Worm (Caenorhabditis elegans) whole organism, young adult: ENCODE data around the gene twk-31.

Source experiments
- B0336.3 ChIP-seq: fragments of 200-800 bp; sonication (Bioruptor generic); IDR thresholded peaks from 2 replicates; pipeline ENCODE4 v1.3.6; 2022; ENCODE audit warnings: missing genetic modification characterization, missing compliant biosample characterization
- C17E4.6 ChIP-seq: fragments of 200-800 bp; sonication (Bioruptor generic); IDR thresholded peaks from 2 replicates; pipeline ENCODE4 v1.3.6; 2022; ENCODE audit warnings: missing genetic modification reagents, missing genetic modification characterization, missing compliant biosample characterization
- F23B12.7 ChIP-seq: sonication (generic microtip); optimal IDR thresholded peaks from 2 replicates; lab custom pipeline; 2017; ENCODE audit warnings: missing genetic modification characterization, mild to moderate bottlenecking, missing compliant biosample characterization, antibody characterized with exemption, moderate library complexity; ENCODE audit not compliant: insufficient read depth
- T26A5.8 ChIP-seq: sonication (generic microtip); optimal IDR thresholded peaks from 2 replicates; lab custom pipeline; 2016; ENCODE audit warnings: missing genetic modification characterization, missing compliant biosample characterization
- Y53G8AR.9 ChIP-seq: fragments of 200-800 bp; sonication (Bioruptor generic); conservative IDR thresholded peaks from 2 replicates; pipeline ENCODE4 v1.3.6; 2022; ENCODE audit warnings: missing genetic modification reagents, missing genetic modification characterization, missing compliant biosample characterization
- akir-1 ChIP-seq: fragments of 200-800 bp; sonication (Bioruptor generic); optimal IDR thresholded peaks from 2 replicates; lab custom pipeline; 2018; ENCODE audit warnings: mild to moderate bottlenecking, missing genetic modification characterization, moderate library complexity, missing compliant biosample characterization
- athp-1 ChIP-seq: sonication (generic microtip); optimal IDR thresholded peaks from 2 replicates; lab custom pipeline; 2017; ENCODE audit warnings: mild to moderate bottlenecking, missing genetic modification characterization, missing compliant biosample characterization
- attf-5 ChIP-seq: fragments of 200-800 bp; sonication (Bioruptor generic); optimal IDR thresholded peaks from 2 replicates; lab custom pipeline; 2018; ENCODE audit warnings: mild to moderate bottlenecking, missing genetic modification characterization, missing compliant biosample characterization
- attf-6 ChIP-seq: fragments of 200-800 bp; sonication (Bioruptor generic); IDR thresholded peaks from 2 replicates; pipeline ENCODE4 v1.3.6; 2022; ENCODE audit warnings: missing genetic modification reagents, missing genetic modification characterization, missing compliant biosample characterization
- ccch-3 ChIP-seq: fragments of 200-800 bp; sonication (Bioruptor generic); optimal IDR thresholded peaks from 2 replicates; lab custom pipeline; 2018; ENCODE audit warnings: mild to moderate bottlenecking, missing genetic modification characterization, missing compliant biosample characterization
- cebp-1 ChIP-seq, 2 experiments: fragments of 200-800 bp in 1 of 2; sonication (Bioruptor generic) in 1 of 2; sonication (generic microtip) in 1 of 2; IDR thresholded peaks in 1 of 2; optimal IDR thresholded peaks in 1 of 2; 2 replicates each; pipeline versions ENCODE4 v1.3.6 to Lab custom; 2017 to 2022; ENCODE audit warnings: missing compliant biosample characterization in 2 of 2, missing genetic modification characterization in 2 of 2, mild to moderate bottlenecking in 1 of 2, missing genetic modification reagents in 1 of 2, moderate library complexity in 1 of 2
- ceh-91 ChIP-seq: fragments of 200-800 bp; sonication (Bioruptor generic); IDR thresholded peaks from 2 replicates; pipeline ENCODE4 v1.3.6; 2022; ENCODE audit warnings: missing genetic modification reagents, missing genetic modification characterization, missing compliant biosample characterization
- chd-7 ChIP-seq: sonication (generic microtip); optimal IDR thresholded peaks from 2 replicates; lab custom pipeline; 2016; ENCODE audit warnings: mild to moderate bottlenecking, missing genetic modification characterization, moderate library complexity, missing compliant biosample characterization
- egl-44 ChIP-seq: fragments of 200-800 bp; sonication (Bioruptor generic); IDR thresholded peaks from 2 replicates; pipeline ENCODE4 v1.3.6; 2022; ENCODE audit warnings: missing genetic modification reagents, missing genetic modification characterization, missing compliant biosample characterization
- egrh-3 ChIP-seq: fragments of 200-800 bp; sonication (Bioruptor generic); IDR thresholded peaks from 2 replicates; pipeline ENCODE4 v1.3.6; 2022; ENCODE audit warnings: missing genetic modification reagents, missing genetic modification characterization, missing compliant biosample characterization
- fkh-3 ChIP-seq: sonication (generic microtip); optimal IDR thresholded peaks from 2 replicates; lab custom pipeline; 2016; ENCODE audit warnings: mild to moderate bottlenecking, missing genetic modification characterization, missing compliant biosample characterization
- hmg-20 ChIP-seq: fragments of 200-800 bp; sonication (Bioruptor generic); IDR thresholded peaks from 2 replicates; pipeline ENCODE4 v1.3.6; 2022; ENCODE audit warnings: missing genetic modification reagents, missing genetic modification characterization, missing compliant biosample characterization
- hsf-1 ChIP-seq: fragments of 200-800 bp; sonication (Bioruptor generic); IDR thresholded peaks from 2 replicates; pipeline ENCODE4 v1.3.6; 2022; ENCODE audit warnings: missing genetic modification reagents, missing genetic modification characterization, missing compliant biosample characterization
- lin-35 ChIP-seq, 3 experiments: fragments of 150-350 bp in 2 of 3; sonication (generic microtip) in 1 of 3; optimal IDR thresholded peaks; 2 replicates each; lab custom pipeline; 2014 to 2018; ENCODE audit warnings: missing biosample characterization in 3 of 3, missing genetic modification characterization in 3 of 3, missing genetic modification reagents in 3 of 3
- lir-1 ChIP-seq: fragments of 200-800 bp; sonication (Bioruptor generic); conservative IDR thresholded peaks from 2 replicates; pipeline ENCODE4 v1.3.6; 2022; ENCODE audit warnings: missing genetic modification reagents, missing genetic modification characterization, missing compliant biosample characterization
- lsl-1 ChIP-seq: fragments of 200-800 bp; sonication (Bioruptor generic); optimal IDR thresholded peaks from 2 replicates; lab custom pipeline; 2018; ENCODE audit warnings: mild to moderate bottlenecking, missing genetic modification characterization, moderate library complexity, missing compliant biosample characterization
- madf-3 ChIP-seq: fragments of 200-800 bp; sonication (Bioruptor generic); IDR thresholded peaks from 2 replicates; pipeline ENCODE4 v1.3.6; 2022; ENCODE audit warnings: missing genetic modification reagents, missing genetic modification characterization, missing compliant biosample characterization
- madf-6 ChIP-seq: fragments of 200-800 bp; sonication (Bioruptor generic); IDR thresholded peaks from 2 replicates; pipeline ENCODE4 v1.3.6; 2022; ENCODE audit warnings: missing genetic modification reagents, missing genetic modification characterization, missing compliant biosample characterization
- nhr-120 ChIP-seq: fragments of 200-800 bp; sonication (Bioruptor generic); IDR thresholded peaks from 2 replicates; pipeline ENCODE4 v1.3.6; 2022; ENCODE audit warnings: missing genetic modification characterization, missing compliant biosample characterization
- nhr-90 ChIP-seq: sonication (generic microtip); optimal IDR thresholded peaks from 2 replicates; lab custom pipeline; 2016; ENCODE audit warnings: missing genotype, mild to moderate bottlenecking, missing genetic modification characterization, missing compliant biosample characterization
- pha-4 ChIP-seq: fragments of 150-350 bp; sonication (generic microtip); optimal IDR thresholded peaks from 2 replicates; lab custom pipeline; 2014; ENCODE audit warnings: missing biosample characterization, missing genetic modification reagents, missing genetic modification characterization
- repo-1 ChIP-seq: sonication (generic microtip); optimal IDR thresholded peaks from 2 replicates; lab custom pipeline; 2017; ENCODE audit warnings: mild to moderate bottlenecking, missing genetic modification characterization, missing compliant biosample characterization
- sdz-38 ChIP-seq: sonication (generic microtip); optimal IDR thresholded peaks from 2 replicates; lab custom pipeline; 2016; ENCODE audit warnings: missing genotype, missing genetic modification characterization, missing compliant biosample characterization
- snpc-1.1 ChIP-seq: sonication (generic microtip); optimal IDR thresholded peaks from 2 replicates; lab custom pipeline; 2017; ENCODE audit warnings: missing genetic modification characterization, mild to moderate bottlenecking, missing compliant biosample characterization, antibody characterized with exemption, moderate library complexity, missing genotype, missing genetic modification reagents; ENCODE audit not compliant: insufficient read depth
- sptf-2 ChIP-seq: fragments of 200-800 bp; sonication (Bioruptor generic); optimal IDR thresholded peaks from 2 replicates; lab custom pipeline; 2018; ENCODE audit warnings: mild to moderate bottlenecking, missing genetic modification characterization, missing compliant biosample characterization
- tbp1 ChIP-seq: fragments of 200-800 bp; sonication (Bioruptor generic); optimal IDR thresholded peaks from 2 replicates; lab custom pipeline; 2018; ENCODE audit warnings: mild to moderate bottlenecking, missing genetic modification characterization, missing compliant biosample characterization
- unc-62 ChIP-seq: fragments of 150-350 bp; optimal IDR thresholded peaks from 2 replicates; lab custom pipeline; 2014; ENCODE audit warnings: missing biosample characterization, missing genetic modification reagents, missing genetic modification characterization
- xnd-1 ChIP-seq: sonication (generic microtip); optimal IDR thresholded peaks from 2 replicates; lab custom pipeline; 2016; ENCODE audit warnings: missing genotype, missing genetic modification reagents, missing genetic modification characterization, missing compliant biosample characterization
- ztf-18 ChIP-seq: sonication (generic microtip); optimal IDR thresholded peaks from 2 replicates; lab custom pipeline; 2016; ENCODE audit warnings: missing genotype, mild to moderate bottlenecking, missing genetic modification characterization, missing compliant biosample characterization
- ztf-26 ChIP-seq: sonication (generic microtip); optimal IDR thresholded peaks from 2 replicates; lab custom pipeline; 2017; ENCODE audit warnings: missing genetic modification characterization, missing compliant biosample characterization
- ztf-6 ChIP-seq: fragments of 200-800 bp; sonication (Bioruptor generic); IDR thresholded peaks from 2 replicates; pipeline ENCODE4 v1.3.6; 2022; ENCODE audit warnings: missing genetic modification reagents, missing genetic modification characterization, missing compliant biosample characterization

twk-31 gene

DNA sequence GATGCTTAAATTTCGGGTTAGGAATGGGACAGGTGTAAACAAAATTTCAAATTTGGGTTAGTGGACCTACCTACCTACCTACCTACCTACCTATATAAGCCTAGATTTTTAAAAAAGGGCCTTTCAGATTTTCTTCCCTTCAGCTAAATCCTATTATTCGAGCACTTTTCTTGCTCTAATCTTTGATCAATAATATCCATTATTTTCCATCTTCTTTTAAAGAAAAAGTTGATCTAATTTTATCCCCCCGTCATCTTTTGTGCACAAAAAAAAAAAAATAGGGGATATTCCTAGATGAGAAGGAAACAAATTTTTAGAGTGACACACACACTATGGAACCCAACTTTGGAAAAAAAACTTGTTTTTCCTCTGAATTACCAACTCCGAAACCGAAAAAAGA is 19.6 kb upstream of the twk-31 start:
- no peak for TF ChIP-seq cebp-1 (GFP tag; IDR thresholded peaks at IDR 0.05; lab: Robert Waterston, UW)
- no peak for TF ChIP-seq cebp-1 (tag; optimal IDR thresholded peaks at IDR 0.05; lab: Kevin White, UChicago)
- no peak for TF ChIP-seq egrh-3 (GFP tag; lab: Robert Waterston, UW)
- no peak for TF ChIP-seq pha-4 (tag; lab: Kevin White, UChicago)
- TF ChIP-seq nhr-90 = no peak
- no peak for TF ChIP-seq ztf-18 (tag; lab: Kevin White, UChicago)
- no peak for TF ChIP-seq attf-5 (GFP tag; lab: Kevin White, UChicago)
- TF ChIP-seq lir-1 (GFP tag; lab: Robert Waterston, UW) = no peak
- no peak for TF ChIP-seq xnd-1
- no peak for TF ChIP-seq fkh-3 (tag; lab: Kevin White, UChicago)
- TF ChIP-seq T26A5.8 = no peak
- TF ChIP-seq chd-7 (tag; lab: Kevin White, UChicago) = no peak
- TF ChIP-seq ztf-6 (GFP tag; lab: Robert Waterston, UW) = no peak
- TF ChIP-seq akir-1 (GFP tag; lab: Kevin White, UChicago) = no peak
- no peak for TF ChIP-seq sptf-2 (GFP tag; lab: Kevin White, UChicago)
- TF ChIP-seq, all 124 proteins: peak for 0

DNA sequence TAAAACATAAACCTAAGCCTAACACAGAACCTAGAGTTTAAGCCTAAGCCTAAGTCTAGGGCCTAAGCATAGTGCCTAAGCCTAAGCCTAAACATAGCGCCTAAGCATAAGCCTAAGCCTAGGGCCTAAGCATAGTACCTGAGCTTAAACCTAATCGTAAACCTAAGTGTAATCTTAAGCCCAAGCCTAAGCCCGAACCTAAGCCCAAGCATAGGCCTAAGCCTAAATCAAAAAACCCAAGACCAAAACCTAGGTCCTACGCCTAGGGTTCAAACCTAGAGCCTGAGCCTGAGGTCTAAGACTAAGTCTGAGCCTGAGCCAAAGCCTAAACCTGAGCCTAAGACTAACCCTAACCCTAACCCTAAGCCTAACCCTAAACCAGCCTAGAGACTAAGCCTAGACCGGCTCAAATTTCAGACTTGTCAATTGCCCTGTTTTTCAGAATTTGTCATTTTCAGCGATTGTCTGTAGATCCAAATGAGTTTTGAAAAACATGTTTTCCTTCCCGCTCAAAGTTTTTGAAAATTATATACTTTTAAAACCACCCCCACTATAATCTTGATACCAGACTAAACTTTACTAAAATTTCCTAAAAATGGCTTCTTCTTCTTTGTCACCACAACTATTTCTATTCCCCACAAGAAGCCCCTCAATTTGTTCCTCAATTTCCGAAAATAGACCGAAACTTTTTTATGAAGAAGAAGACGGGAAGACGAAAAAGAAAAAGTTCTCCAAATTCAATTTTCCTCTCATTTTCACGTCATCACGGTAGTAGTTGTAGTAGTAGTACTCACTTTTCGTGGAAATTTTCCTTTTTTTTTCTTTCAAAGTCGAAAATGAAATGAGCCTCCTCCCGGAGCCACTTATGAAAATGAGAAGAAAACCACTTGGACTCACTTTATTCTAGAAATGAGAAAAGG is 18.6 kb upstream of the twk-31 start:
- TF ChIP-seq Y53G8AR.9 (no peak), B0336.3 (GFP tag; lab: Robert Waterston, UW) (no peak), sdz-38 (tag; lab: Kevin White, UChicago) (no peak), athp-1 (tag; lab: Kevin White, UChicago) (no peak), madf-3 (GFP tag; lab: Robert Waterston, UW) (no peak), ztf-26 (no peak), hsf-1 (GFP tag; lab: Robert Waterston, UW) (no peak), egl-44 (GFP tag; lab: Robert Waterston, UW) (0 out of 2 replicates have a peak, but pooled peaks have one; percentile 29), lin-35 (GFP tag; optimal IDR thresholded peaks at IDR 0.05; lab: Kevin White, UChicago) (no peak), lsl-1 (GFP tag; lab: Kevin White, UChicago) (no peak), madf-6 (GFP tag; lab: Robert Waterston, UW) (0 out of 2 replicates have a peak, but pooled peaks have one; percentile 10)

DNA sequence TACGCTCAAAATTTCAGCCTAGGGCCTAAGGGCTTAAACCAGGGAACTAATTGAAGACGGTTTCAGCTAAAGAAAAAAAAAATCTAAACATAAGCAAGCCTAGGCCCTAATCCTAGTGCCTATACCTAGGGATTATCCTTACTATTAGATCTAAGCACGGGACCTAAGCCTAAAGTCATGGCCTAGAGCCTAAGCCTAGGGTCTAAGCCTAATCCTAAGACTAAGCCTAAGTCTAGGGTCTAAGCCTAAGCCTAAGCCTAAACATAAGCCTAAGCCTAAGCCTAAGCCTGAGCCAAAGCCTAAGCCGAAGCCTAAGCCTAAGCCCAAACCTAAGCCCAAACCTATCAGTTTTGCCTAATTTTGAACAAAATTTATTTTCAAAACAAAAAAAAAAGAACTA is 17.7 kb upstream of the twk-31 start:
- no peak for TF ChIP-seq nhr-120 (GFP tag; lab: Robert Waterston, UW)
- no peak for TF ChIP-seq ceh-91 (GFP tag; lab: Robert Waterston, UW)
- TF ChIP-seq repo-1 (tag; lab: Kevin White, UChicago) = no peak
- no peak for TF ChIP-seq ccch-3 (GFP tag; lab: Kevin White, UChicago)
- no peak for TF ChIP-seq hsf-1 (GFP tag; lab: Robert Waterston, UW)
- TF ChIP-seq snpc-1.1 = no peak
- no peak for TF ChIP-seq tbp1 (GFP tag; lab: Kevin White, UChicago)
- no peak for TF ChIP-seq unc-62 (GFP tag; lab: Kevin White, UChicago)
- TF ChIP-seq F23B12.7 (tag; lab: Kevin White, UChicago) = no peak
- no peak for TF ChIP-seq hmg-20
- TF ChIP-seq attf-6 (GFP tag; lab: Robert Waterston, UW) = no peak
- no peak for TF ChIP-seq C17E4.6 (GFP tag; lab: Robert Waterston, UW)
